Worm (Caenorhabditis elegans) whole organism, L1 larva: ENCODE measurements around the gene ZK470.4.

Experiments
- ama-1 ChIP-seq: fragments of 150-350 bp; optimal IDR thresholded peaks from 2 replicates; lab custom pipeline; 2014
- ceh-63 ChIP-seq: fragments of 200-800 bp; sonication (Bioruptor generic); optimal IDR thresholded peaks from 2 replicates; lab custom pipeline; 2018; ENCODE audit warnings: mild to moderate bottlenecking, missing genetic modification characterization, missing compliant biosample characterization
- ceh-82 ChIP-seq, 3 experiments: fragments of 150-350 bp in 1 of 3; sonication (generic microtip) in 2 of 3; optimal IDR thresholded peaks; 2 replicates each; lab custom pipeline; 2014 to 2017; ENCODE audit warnings: missing biosample characterization in 3 of 3, missing genetic modification characterization in 3 of 3
- egl-13 ChIP-seq: sonication (generic microtip); optimal IDR thresholded peaks from 2 replicates; lab custom pipeline; 2016; ENCODE audit warnings: missing genotype, missing genetic modification reagents, missing genetic modification characterization, missing compliant biosample characterization
- elt-2 ChIP-seq: sonication (generic microtip); optimal IDR thresholded peaks from 2 replicates; lab custom pipeline; 2016; ENCODE audit warnings: missing genetic modification characterization, mild to moderate bottlenecking, inconsistent platforms, missing compliant biosample characterization, missing genetic modification reagents
- fkh-8 ChIP-seq: sonication (generic microtip); optimal IDR thresholded peaks from 2 replicates; lab custom pipeline; 2016; ENCODE audit warnings: mild to moderate bottlenecking, missing genetic modification characterization, missing compliant biosample characterization
- lin-39 ChIP-seq: fragments of 150-350 bp; optimal IDR thresholded peaks from 2 replicates; lab custom pipeline; 2014; ENCODE audit warnings: missing biosample characterization, missing genetic modification reagents, missing genetic modification characterization
- nhr-237 ChIP-seq: fragments of 150-350 bp; optimal IDR thresholded peaks from 2 replicates; lab custom pipeline; 2014; ENCODE audit warnings: missing biosample characterization, missing genetic modification characterization
- unc-62 ChIP-seq: fragments of 150-350 bp; optimal IDR thresholded peaks from 2 replicates; lab custom pipeline; 2014; ENCODE audit warnings: missing biosample characterization, missing genetic modification reagents, missing genetic modification characterization

- TF ChIP-seq fkh-8 (tag; lab: Kevin White, UChicago) (peak; percentile 60), ceh-63 (GFP tag; lab: Kevin White, UChicago) (no peak), egl-13 (no peak), lin-39 (peak; percentile 21), unc-62 (GFP tag; lab: Kevin White, UChicago) (no peak), elt-2 (tag; lab: Kevin White, UChicago) (peak; percentile 63), ceh-82 (tag; optimal IDR thresholded peaks at IDR 0.05; lab: Kevin White, UChicago) (no peak), nhr-237 (tag; lab: Kevin White, UChicago) (no peak), ama-1 (lab: Kevin White, UChicago) (no peak)
Measured at ce11 chrX:4142648-4143259, 3.2 kb upstream of the ZK470.4 start.
